Fruit fly (Drosophila melanogaster) whole organism, wandering third instar larva: ENCODE data around the gene CG43355.

Experiments
- Abd-B ChIP-seq: fragments of >200 bp; optimal IDR thresholded peaks from 2 replicates; lab custom pipeline; 2017; ENCODE audit warnings: missing biosample characterization, missing genetic modification characterization
- CG32264 ChIP-seq: fragments of 200-800 bp; sonication (Bioruptor generic); optimal IDR thresholded peaks from 2 replicates; lab custom pipeline; 2016; ENCODE audit warnings: missing biosample characterization, missing genetic modification characterization
- CG9705 ChIP-seq: fragments of 200-800 bp; sonication (Bioruptor generic); optimal IDR thresholded peaks from 2 replicates; lab custom pipeline; 2018; ENCODE audit warnings: missing biosample characterization, mild to moderate bottlenecking, missing genetic modification characterization
- CrebA ChIP-seq: fragments of 200-800 bp; sonication (Bioruptor generic); optimal IDR thresholded peaks from 2 replicates; lab custom pipeline; 2016; ENCODE audit warnings: missing biosample characterization, mild to moderate bottlenecking, missing genetic modification characterization, borderline replicate concordance
- Dfd ChIP-seq: fragments of >200 bp; optimal IDR thresholded peaks from 2 replicates; lab custom pipeline; 2017; ENCODE audit warnings: missing biosample characterization, missing genetic modification characterization
- Dif ChIP-seq: fragments of 200-275, 200-300 bp; sonication (Bioruptor generic); optimal IDR thresholded peaks from 2 replicates; lab custom pipeline; 2018; ENCODE audit warnings: missing biosample characterization, missing genetic modification characterization; ENCODE audit not compliant: partially characterized antibody
- Hnf4 ChIP-seq: fragments of 200-800 bp; sonication (Bioruptor generic); optimal IDR thresholded peaks from 2 replicates; lab custom pipeline; 2016; ENCODE audit warnings: missing biosample characterization, mild to moderate bottlenecking, missing genetic modification characterization
- Hr78 ChIP-seq: fragments of >200 bp; optimal IDR thresholded peaks from 2 replicates; lab custom pipeline; 2017; ENCODE audit warnings: missing biosample characterization, missing genetic modification characterization
- Mio ChIP-seq: sonication (Bioruptor generic); optimal IDR thresholded peaks from 2 replicates; lab custom pipeline; 2016; ENCODE audit warnings: missing biosample characterization, missing genetic modification characterization
- Myc ChIP-seq: fragments of >200 bp; optimal IDR thresholded peaks from 2 replicates; lab custom pipeline; 2017
- N ChIP-seq: fragments of >200 bp; optimal IDR thresholded peaks from 2 replicates; lab custom pipeline; 2018; ENCODE audit warnings: missing biosample characterization, missing external identifiers, missing genetic modification characterization
- OdsH ChIP-seq: fragments of 200-800 bp; sonication (Bioruptor generic); optimal IDR thresholded peaks from 2 replicates; lab custom pipeline; 2016; ENCODE audit warnings: missing biosample characterization, mild to moderate bottlenecking, missing genetic modification characterization
- Rel ChIP-seq, 2 experiments: fragments of 200-800 bp; sonication (Bioruptor generic) in 1 of 2; optimal IDR thresholded peaks; 2 replicates in 1 of 2; 3 replicates in 1 of 2; lab custom pipeline; 2016 to 2019; ENCODE audit warnings: mild to moderate bottlenecking in 2 of 2, missing biosample characterization in 2 of 2, missing genetic modification characterization in 2 of 2, moderate library complexity in 1 of 2
- Sp1 ChIP-seq: fragments of 200-800 bp; sonication (Bioruptor generic); optimal IDR thresholded peaks from 3 replicates; lab custom pipeline; 2019; ENCODE audit warnings: missing biosample characterization, mild to moderate bottlenecking, missing genetic modification characterization, moderate library complexity
- Vsx2 ChIP-seq: fragments of 200-300, 225-300 bp; sonication (Bioruptor generic); optimal IDR thresholded peaks from 2 replicates; lab custom pipeline; 2018; ENCODE audit warnings: missing biosample characterization, missing genetic modification characterization; ENCODE audit not compliant: partially characterized antibody
- br ChIP-seq: fragments of 200-800 bp; sonication (Bioruptor generic); optimal IDR thresholded peaks from 2 replicates; lab custom pipeline; 2016; ENCODE audit warnings: missing biosample characterization, missing genetic modification characterization
- brk ChIP-seq: fragments of 200-800 bp; sonication (Bioruptor generic); optimal IDR thresholded peaks from 2 replicates; lab custom pipeline; 2016; ENCODE audit warnings: missing biosample characterization, mild to moderate bottlenecking, missing genetic modification characterization
- dl ChIP-seq, 2 experiments: fragments of 175-275, 200-275 bp in 1 of 2; fragments of 200-275 bp in 1 of 2; sonication (Bioruptor generic); optimal IDR thresholded peaks; lab custom pipeline; 2018; ENCODE audit warnings: mild to moderate bottlenecking in 2 of 2, missing biosample characterization in 2 of 2, missing genetic modification characterization in 2 of 2, moderate library complexity in 2 of 2; ENCODE audit not compliant: partially characterized antibody in 2 of 2, insufficient read depth in 1 of 2
- dmrt93B ChIP-seq: fragments of 200-800 bp; sonication (Bioruptor generic); optimal IDR thresholded peaks from 2 replicates; lab custom pipeline; 2018; ENCODE audit warnings: missing biosample characterization, mild to moderate bottlenecking, missing genetic modification characterization
- dsf ChIP-seq: sonication (Bioruptor generic); optimal IDR thresholded peaks from 2 replicates; lab custom pipeline; 2016; ENCODE audit warnings: missing biosample characterization, missing genetic modification characterization, borderline replicate concordance
- ey ChIP-seq: fragments of 200-800 bp; sonication (Bioruptor generic); optimal IDR thresholded peaks from 2 replicates; lab custom pipeline; 2016; ENCODE audit warnings: missing biosample characterization, missing genetic modification characterization
- foxo ChIP-seq, 2 experiments: fragments of 200-800 bp; sonication (Bioruptor generic); optimal IDR thresholded peaks; 2 replicates in 1 of 2; 3 replicates in 1 of 2; lab custom pipeline; 2016 to 2017; ENCODE audit warnings: missing biosample characterization in 2 of 2, missing genetic modification characterization in 2 of 2
- h ChIP-seq: fragments of 200-800 bp; sonication (Bioruptor generic); optimal IDR thresholded peaks from 3 replicates; lab custom pipeline; 2016; ENCODE audit warnings: missing biosample characterization, mild to moderate bottlenecking, missing genetic modification characterization
- jim ChIP-seq: fragments of 175-275, 200-325 bp; sonication (Bioruptor generic); optimal IDR thresholded peaks from 2 replicates; lab custom pipeline; 2016; ENCODE audit warnings: missing biosample characterization, mild to moderate bottlenecking, missing genetic modification characterization
- lola ChIP-seq: fragments of >200 bp; optimal IDR thresholded peaks from 2 replicates; lab custom pipeline; 2017; ENCODE audit warnings: missing biosample characterization, missing genetic modification characterization
- psq ChIP-seq: fragments of 200-800 bp; sonication (Bioruptor generic); optimal IDR thresholded peaks from 3 replicates; lab custom pipeline; 2017; ENCODE audit warnings: missing biosample characterization, mild to moderate bottlenecking, missing genetic modification characterization, moderate library complexity
- sv ChIP-seq: fragments of 200-800 bp; sonication (Bioruptor generic); optimal IDR thresholded peaks from 3 replicates; lab custom pipeline; 2016; ENCODE audit warnings: missing biosample characterization, missing genetic modification characterization
- tai ChIP-seq: sonication (Bioruptor generic); optimal IDR thresholded peaks from 2 replicates; lab custom pipeline; 2016; ENCODE audit warnings: missing biosample characterization, missing genetic modification characterization
- woc ChIP-seq: sonication (Bioruptor generic); optimal IDR thresholded peaks from 2 replicates; lab custom pipeline; 2016; ENCODE audit warnings: missing biosample characterization, mild to moderate bottlenecking, missing genetic modification characterization

Gene CG43355

DNA sequence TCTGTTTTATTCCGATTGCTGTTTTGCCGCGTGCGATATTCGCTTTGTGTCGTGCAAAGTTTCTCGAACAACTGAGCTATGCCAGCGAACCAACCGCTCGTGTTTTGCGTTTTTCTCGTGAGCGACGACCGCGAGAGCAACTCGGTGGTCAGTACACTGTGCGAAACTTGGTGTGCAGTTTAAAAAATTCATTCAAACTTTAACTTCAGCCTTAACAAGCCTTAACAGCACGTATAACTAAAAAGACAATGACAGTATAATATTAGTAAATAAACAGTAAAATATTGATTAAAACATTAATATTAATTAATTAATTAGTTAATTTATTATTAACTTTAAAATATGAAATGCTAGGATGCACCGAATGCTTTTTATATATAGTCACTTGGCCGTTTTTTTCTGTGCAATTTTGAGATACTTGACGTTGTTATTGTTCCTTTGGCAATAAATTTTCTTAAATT is 43.7 kb downstream of the CG43355 start, which contains the start of gene CG31705 (continued):
- TF ChIP-seq ey (GFP tag; lab: Kevin White, UChicago) = no peak
- TF ChIP-seq Vsx2 (GFP tag; lab: Kevin White, UChicago) = no peak
- no peak for TF ChIP-seq Mio (GFP tag; lab: Kevin White, UChicago)
- no peak for TF ChIP-seq dl (GFP tag; optimal IDR thresholded peaks at IDR 0.05; lab: Kevin White, UChicago; ENCODE audit: insufficient read depth in 1 of 2, partially characterized antibody in 2 of 2)
- TF ChIP-seq Sp1 (GFP tag; lab: Kevin White, UChicago) = peak; percentile 70
- peak in 1 of 2 experiments; percentile 52 for TF ChIP-seq foxo (GFP tag; optimal IDR thresholded peaks at IDR 0.05; lab: Kevin White, UChicago)
- TF ChIP-seq tai (GFP tag; lab: Kevin White, UChicago) = no peak
- TF ChIP-seq CrebA = no peak
- TF ChIP-seq brk = no peak
- no peak for TF ChIP-seq Rel (GFP tag; optimal IDR thresholded peaks at IDR 0.05; lab: Kevin White, UChicago)
- TF ChIP-seq Rel (tag; optimal IDR thresholded peaks at IDR 0.05; lab: Kevin White, UChicago) = peak; percentile 34

DNA sequence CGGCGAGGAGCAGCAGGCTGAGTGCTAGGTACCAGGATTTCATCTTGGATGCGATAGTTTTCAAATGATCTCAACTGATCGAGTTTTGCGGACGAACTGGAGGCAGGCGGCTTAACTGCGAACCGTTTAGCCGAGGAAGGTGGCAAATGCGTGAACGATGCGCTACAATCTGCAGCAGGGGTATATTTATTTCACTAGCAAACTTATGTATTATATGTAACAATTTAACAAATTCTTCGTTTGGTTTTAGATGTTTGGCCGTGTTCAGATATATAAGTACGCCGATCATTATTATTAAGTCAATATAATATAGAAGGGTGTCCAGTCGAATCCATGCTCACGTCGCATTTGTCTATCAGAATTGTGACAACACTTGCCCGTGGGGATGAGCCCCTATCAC is 46.4 kb downstream of the CG43355 start, which contains the start of gene CG31706:
TSS of gene CG31706 (minus strand) at position 101 of the 400 bp plus-strand sequence.
- TF ChIP-seq brk = no peak
- TF ChIP-seq OdsH (GFP tag; lab: Kevin White, UChicago) = no peak
- TF ChIP-seq tai (GFP tag; lab: Kevin White, UChicago) = no peak
- TF ChIP-seq h (GFP tag; lab: Kevin White, UChicago) = no peak
- TF ChIP-seq Vsx2 (GFP tag; lab: Kevin White, UChicago) = no peak
- no peak for TF ChIP-seq sv
- no peak for TF ChIP-seq ey (GFP tag; lab: Kevin White, UChicago)
- TF ChIP-seq Sp1 (GFP tag; lab: Kevin White, UChicago) = no peak
- TF ChIP-seq jim = no peak
- no peak for TF ChIP-seq Dif (GFP tag; lab: Kevin White, UChicago)
- TF ChIP-seq Myc = no peak
- no peak for TF ChIP-seq woc (GFP tag; lab: Kevin White, UChicago)
- TF ChIP-seq dmrt93B (GFP tag; lab: Kevin White, UChicago) = no peak
- TF ChIP-seq N = no peak
- TF ChIP-seq CG32264 (GFP tag; lab: Kevin White, UChicago) = no peak
- no peak for TF ChIP-seq Hr78 (GFP tag; lab: Kevin White, UChicago)
- TF ChIP-seq lola (GFP tag; lab: Kevin White, UChicago) = no peak
- no peak for TF ChIP-seq dl (GFP tag; optimal IDR thresholded peaks at IDR 0.05; lab: Kevin White, UChicago; ENCODE audit: insufficient read depth in 1 of 2, partially characterized antibody in 2 of 2)

DNA sequence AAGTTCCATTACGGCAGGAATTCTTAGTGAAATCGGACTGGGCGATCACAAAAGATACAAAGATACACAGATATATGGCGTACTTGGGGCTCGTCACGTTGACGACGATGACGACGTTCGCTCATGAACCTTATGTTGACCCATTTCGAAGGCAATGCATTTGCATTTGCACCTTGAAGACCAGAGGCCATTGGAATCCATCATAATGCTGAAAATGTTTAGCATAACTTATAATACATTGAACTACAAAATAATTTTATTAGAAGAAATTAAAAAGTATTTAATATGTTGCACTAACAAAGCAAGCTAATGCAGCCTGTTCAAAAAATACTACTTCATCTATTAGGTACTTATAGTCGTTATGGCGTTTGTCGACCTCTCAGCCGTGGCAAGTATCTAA is 47.0 kb downstream of the CG43355 start, which contains the start of gene CG34162:
TSS of gene CG34162 (plus strand) at position 301 of the 400 bp plus-strand sequence.
- no peak for TF ChIP-seq tai (GFP tag; lab: Kevin White, UChicago)
- no peak for TF ChIP-seq jim
- TF ChIP-seq Hnf4 (GFP tag; lab: Kevin White, UChicago) = no peak
- TF ChIP-seq Mio (GFP tag; lab: Kevin White, UChicago) = no peak
- no peak for TF ChIP-seq Hr78 (GFP tag; lab: Kevin White, UChicago)
- no peak for TF ChIP-seq lola (GFP tag; lab: Kevin White, UChicago)
- TF ChIP-seq Sp1 (GFP tag; lab: Kevin White, UChicago) = no peak
- no peak for TF ChIP-seq dsf (GFP tag; lab: Kevin White, UChicago)
- TF ChIP-seq Dfd = no peak
- no peak for TF ChIP-seq br (GFP tag; lab: Kevin White, UChicago)
- no peak for TF ChIP-seq foxo (GFP tag; optimal IDR thresholded peaks at IDR 0.05; lab: Kevin White, UChicago)
- TF ChIP-seq CG32264 (GFP tag; lab: Kevin White, UChicago) = no peak
- no peak for TF ChIP-seq dmrt93B (GFP tag; lab: Kevin White, UChicago)
- no peak for TF ChIP-seq CG9705
- no peak for TF ChIP-seq h (GFP tag; lab: Kevin White, UChicago)
- TF ChIP-seq CrebA = no peak
- TF ChIP-seq brk = no peak
- TF ChIP-seq, all 38 proteins: peak for 0

DNA sequence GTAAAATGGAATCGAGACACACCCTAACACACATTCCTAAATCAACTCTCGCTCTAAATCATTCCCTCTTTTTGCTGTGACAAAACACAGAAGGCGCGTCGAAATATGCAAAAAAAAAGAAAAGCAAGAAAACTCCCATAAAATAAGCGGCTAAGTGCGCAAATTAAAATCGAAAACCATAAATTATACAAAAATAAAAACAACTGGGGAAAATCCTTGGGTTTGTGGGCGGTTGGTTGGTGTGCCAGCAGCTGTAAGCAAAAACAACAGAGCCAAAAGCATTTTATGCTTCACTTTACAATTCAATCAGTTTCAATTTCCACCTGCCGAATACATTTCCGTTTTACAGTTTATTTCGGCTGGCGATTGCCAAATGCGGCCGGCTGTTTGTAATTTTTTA is 51.3 kb downstream of the CG43355 start, which contains the start of gene CG43438:
TSS of gene CG43438 (plus strand) at position 301 of the 400 bp plus-strand sequence.
- TF ChIP-seq Sp1 (GFP tag; lab: Kevin White, UChicago) (no peak), Abd-B (no peak), Vsx2 (GFP tag; lab: Kevin White, UChicago) (no peak), dsf (GFP tag; lab: Kevin White, UChicago) (no peak), OdsH (GFP tag; lab: Kevin White, UChicago) (no peak), foxo (GFP tag; optimal IDR thresholded peaks at IDR 0.05; lab: Kevin White, UChicago) (no peak), CG9705 (no peak), psq (GFP tag; lab: Kevin White, UChicago) (no peak), sv (no peak), Mio (GFP tag; lab: Kevin White, UChicago) (no peak), Hr78 (GFP tag; lab: Kevin White, UChicago) (no peak), jim (no peak)
